Fruit fly (Drosophila melanogaster) whole organism, embryonic: Measurements from ENCODE around the gene dsd.

ENCODE experiments used
- Abd-B ChIP-seq: fragments of 200-800 bp; sonication (Bioruptor generic); optimal IDR thresholded peaks from 2 replicates; lab custom pipeline; 2018; ENCODE audit warnings: missing biosample characterization, mild to moderate bottlenecking, missing genetic modification characterization, moderate library complexity
- CG10209 ChIP-seq: fragments of 200-800 bp; sonication (Bioruptor generic); optimal IDR thresholded peaks from 3 replicates; lab custom pipeline; 2017; ENCODE audit warnings: missing biosample characterization, mild to moderate bottlenecking, missing genetic modification characterization, missing genetic modification reagents
- CG11456 ChIP-seq: fragments of 200-800 bp; sonication (Bioruptor generic); IDR thresholded peaks from 3 replicates; pipeline ENCODE4 v1.3.6; 2022; ENCODE audit warnings: missing biosample characterization, missing genetic modification characterization
- CG12071 ChIP-seq: fragments of 200-800 bp; sonication (Bioruptor generic); optimal IDR thresholded peaks from 3 replicates; lab custom pipeline; 2018; ENCODE audit warnings: missing biosample characterization, mild to moderate bottlenecking, missing genetic modification characterization
- CG12942 ChIP-seq: fragments of 200-800 bp; sonication (Bioruptor generic); optimal IDR thresholded peaks from 3 replicates; lab custom pipeline; 2016; ENCODE audit warnings: missing biosample characterization, missing genetic modification characterization
- CG13775 ChIP-seq: fragments of 200-800 bp; sonication (Bioruptor generic); optimal IDR thresholded peaks from 3 replicates; lab custom pipeline; 2017; ENCODE audit warnings: missing biosample characterization, mild to moderate bottlenecking, missing genetic modification characterization
- CG15514 ChIP-seq: fragments of 200-800 bp; sonication (Bioruptor generic); optimal IDR thresholded peaks from 3 replicates; lab custom pipeline; 2017; ENCODE audit warnings: missing biosample characterization, missing genetic modification characterization, mild to moderate bottlenecking, moderate library complexity, missing genetic modification reagents
- CG17912 ChIP-seq: fragments of 200-800 bp; sonication (Bioruptor generic); optimal IDR thresholded peaks from 2 replicates; lab custom pipeline; 2018; ENCODE audit warnings: missing biosample characterization, mild to moderate bottlenecking, missing genetic modification characterization
- CG30431 ChIP-seq: fragments of 200-800 bp; sonication (Bioruptor generic); optimal IDR thresholded peaks from 2 replicates; lab custom pipeline; 2017; ENCODE audit warnings: missing biosample characterization, missing genetic modification characterization
- CG31365 ChIP-seq: fragments of 200-800 bp; sonication (Bioruptor generic); optimal IDR thresholded peaks from 2 replicates; lab custom pipeline; 2018; ENCODE audit warnings: missing biosample characterization, mild to moderate bottlenecking, missing genetic modification characterization
- CG3163 ChIP-seq: fragments of 200-800 bp; sonication (Bioruptor generic); optimal IDR thresholded peaks from 3 replicates; lab custom pipeline; 2016; ENCODE audit warnings: missing biosample characterization, missing genetic modification characterization
- CG3726 ChIP-seq: fragments of 200-800 bp; sonication (Bioruptor generic); IDR thresholded peaks from 3 replicates; pipeline ENCODE4, ENCODE4 v1.3.6; 2022; ENCODE audit warnings: missing biosample characterization, missing genetic modification characterization
- CG7786 ChIP-seq: fragments of 200-800 bp; sonication (Bioruptor generic); optimal IDR thresholded peaks from 2 replicates; lab custom pipeline; 2016; ENCODE audit warnings: missing biosample characterization, missing genetic modification characterization
- CG7839 ChIP-seq: fragments of 200-800 bp; sonication (Bioruptor generic); optimal IDR thresholded peaks from 3 replicates; lab custom pipeline; 2018; ENCODE audit warnings: missing biosample characterization, mild to moderate bottlenecking, missing genetic modification characterization, moderate library complexity
- CG7963 ChIP-seq: fragments of 200-800 bp; sonication (Bioruptor generic); IDR thresholded peaks from 3 replicates; pipeline ENCODE4 v1.3.6; 2022; ENCODE audit warnings: missing biosample characterization, missing genetic modification characterization; ENCODE audit not compliant: partially characterized antibody
- CG8089 ChIP-seq: fragments of 200-800 bp; sonication (Bioruptor generic); optimal IDR thresholded peaks from 3 replicates; lab custom pipeline; 2016; ENCODE audit warnings: missing biosample characterization, missing genetic modification characterization
- CG8944 ChIP-seq: fragments of 200-800 bp; sonication (Bioruptor generic); optimal IDR thresholded peaks from 3 replicates; lab custom pipeline; 2016; ENCODE audit warnings: missing biosample characterization, missing genetic modification characterization
- CG9932 ChIP-seq: fragments of 200-800 bp; sonication (Bioruptor generic); IDR thresholded peaks from 2 replicates; pipeline ENCODE4 v1.3.6; 2022; ENCODE audit warnings: missing biosample characterization, missing genetic modification characterization
- CTCF ChIP-seq: fragments of 200-800 bp; sonication (Bioruptor generic); optimal IDR thresholded peaks from 2 replicates; lab custom pipeline; 2017; ENCODE audit warnings: missing biosample characterization, mild to moderate bottlenecking, missing genetic modification characterization, moderate library complexity
- Camta ChIP-seq: fragments of 200-800 bp; sonication (Bioruptor generic); optimal IDR thresholded peaks from 2 replicates; lab custom pipeline; 2016; ENCODE audit warnings: missing biosample characterization, missing genetic modification characterization
- Chrac-16 ChIP-seq: fragments of 200-800 bp; sonication (Bioruptor generic); optimal IDR thresholded peaks from 3 replicates; lab custom pipeline; 2016; ENCODE audit warnings: missing biosample characterization, missing genetic modification characterization
- Dip3 ChIP-seq: fragments of 200-800 bp; sonication (Bioruptor generic); optimal IDR thresholded peaks from 3 replicates; lab custom pipeline; 2016; ENCODE audit warnings: missing biosample characterization, missing genetic modification characterization
- Doc2 ChIP-seq: fragments of 200-800 bp; sonication (Bioruptor generic); IDR thresholded peaks from 2 replicates; pipeline ENCODE4 v1.3.6; 2022; ENCODE audit warnings: missing biosample characterization, missing genetic modification characterization
- Dp ChIP-seq: fragments of 200-800 bp; sonication (Bioruptor generic); optimal IDR thresholded peaks from 2 replicates; lab custom pipeline; 2018; ENCODE audit warnings: missing biosample characterization, mild to moderate bottlenecking, missing genetic modification characterization, moderate library complexity
- Ets97D ChIP-seq: fragments of 200-800 bp; sonication (Bioruptor generic); optimal IDR thresholded peaks from 3 replicates; lab custom pipeline; 2016; ENCODE audit warnings: missing biosample characterization, missing genetic modification characterization
- GATAe ChIP-seq: fragments of 200-800 bp; sonication (Bioruptor generic); conservative IDR thresholded peaks from 2 replicates; pipeline ENCODE4 v1.3.6; 2022; ENCODE audit warnings: missing biosample characterization, missing genetic modification characterization
- Hmr ChIP-seq: fragments of 200-800 bp; sonication (Bioruptor generic); optimal IDR thresholded peaks from 3 replicates; lab custom pipeline; 2017; ENCODE audit warnings: mild to moderate bottlenecking, missing biosample characterization, missing genetic modification reagents, missing genetic modification characterization
- Opbp ChIP-seq: fragments of 200-800 bp; sonication (Bioruptor generic); IDR thresholded peaks from 3 replicates; pipeline ENCODE4 v1.3.6; 2022; ENCODE audit warnings: missing biosample characterization, missing genetic modification characterization; ENCODE audit not compliant: partially characterized antibody
- Poxn ChIP-seq: fragments of 200-800 bp; sonication (Bioruptor generic); IDR thresholded peaks from 2 replicates; pipeline ENCODE4 v1.3.6; 2022; ENCODE audit warnings: missing biosample characterization, missing genetic modification characterization
- Ravus ChIP-seq: fragments of 200-800 bp; sonication (Bioruptor generic); IDR thresholded peaks from 2 replicates; pipeline ENCODE4 v1.3.6; 2022; ENCODE audit warnings: missing biosample characterization, missing genetic modification characterization
- Ssrp ChIP-seq: fragments of 200-800 bp; sonication (Bioruptor generic); optimal IDR thresholded peaks from 2 replicates; lab custom pipeline; 2018; ENCODE audit warnings: missing biosample characterization, mild to moderate bottlenecking, missing genetic modification characterization, moderate library complexity
- Tbp ChIP-seq: fragments of >200 bp; optimal IDR thresholded peaks from 2 replicates; lab custom pipeline; 2018; ENCODE audit warnings: missing biosample characterization, missing genetic modification characterization
- ap ChIP-seq: fragments of 200-800 bp; sonication (Bioruptor generic); IDR thresholded peaks from 2 replicates; pipeline ENCODE4 v1.3.6; 2022; ENCODE audit warnings: missing biosample characterization, missing genetic modification characterization
- ara ChIP-seq: fragments of 200-800 bp; sonication (Bioruptor generic); IDR thresholded peaks from 2 replicates; pipeline ENCODE4 v1.3.6; 2022; ENCODE audit warnings: missing biosample characterization, missing genetic modification characterization
- ash1 ChIP-seq: fragments of 200-800 bp; sonication (Bioruptor generic); optimal IDR thresholded peaks from 2 replicates; lab custom pipeline; 2018; ENCODE audit warnings: missing biosample characterization, mild to moderate bottlenecking, missing genetic modification characterization
- bbx ChIP-seq: fragments of 200-800 bp; sonication (Bioruptor generic); IDR thresholded peaks from 2 replicates; pipeline ENCODE4 v1.3.6; 2022; ENCODE audit warnings: missing biosample characterization, missing genetic modification characterization; ENCODE audit not compliant: partially characterized antibody
- cwo ChIP-seq: fragments of 200-800 bp; sonication (Bioruptor generic); optimal IDR thresholded peaks from 3 replicates; lab custom pipeline; 2017; ENCODE audit warnings: missing biosample characterization, missing genetic modification characterization, mild to moderate bottlenecking, moderate library complexity, missing genetic modification reagents
- gcm ChIP-seq: fragments of 200-800 bp; sonication (Bioruptor generic); optimal IDR thresholded peaks from 2 replicates; lab custom pipeline; 2019; ENCODE audit warnings: missing biosample characterization, mild to moderate bottlenecking, missing genetic modification characterization, moderate library complexity
- hkb ChIP-seq, 2 experiments: fragments of 200-800 bp in 1 of 2; fragments of >200 bp in 1 of 2; sonication (Bioruptor generic) in 1 of 2; IDR thresholded peaks in 1 of 2; optimal IDR thresholded peaks in 1 of 2; 2 replicates each; pipeline versions ENCODE4 v1.3.6 to Lab custom; 2017 to 2022; ENCODE audit warnings: missing biosample characterization in 1 of 2, missing genetic modification characterization in 1 of 2
- nom ChIP-seq: fragments of 200-800 bp; sonication (Bioruptor generic); optimal IDR thresholded peaks from 2 replicates; lab custom pipeline; 2017; ENCODE audit warnings: missing biosample characterization, missing genetic modification characterization, mild to moderate bottlenecking, moderate library complexity, missing genetic modification reagents
- onecut ChIP-seq: fragments of 200-800 bp; sonication (Bioruptor generic); IDR thresholded peaks from 2 replicates; pipeline ENCODE4 v1.3.6; 2022; ENCODE audit warnings: missing biosample characterization, missing genetic modification characterization
- pita ChIP-seq: fragments of 200-800 bp; sonication (Bioruptor generic); optimal IDR thresholded peaks from 2 replicates; lab custom pipeline; 2017; ENCODE audit warnings: missing biosample characterization, mild to moderate bottlenecking, missing genetic modification characterization
- ranshi ChIP-seq: fragments of 200-800 bp; sonication (Bioruptor generic); IDR thresholded peaks from 2 replicates; pipeline ENCODE4 v1.3.6; 2022; ENCODE audit warnings: missing biosample characterization, missing genetic modification characterization
- row ChIP-seq: fragments of 200-800 bp; sonication (Bioruptor generic); IDR thresholded peaks from 3 replicates; pipeline ENCODE4 v1.3.6; 2022; ENCODE audit warnings: missing biosample characterization, missing genetic modification characterization
- sd ChIP-seq: fragments of 200-800 bp; sonication (Bioruptor generic); optimal IDR thresholded peaks from 3 replicates; lab custom pipeline; 2018; ENCODE audit warnings: missing biosample characterization, mild to moderate bottlenecking, missing genetic modification characterization, moderate library complexity
- sima ChIP-seq: fragments of 200-800 bp; sonication (Bioruptor generic); optimal IDR thresholded peaks from 2 replicates; lab custom pipeline; 2016; ENCODE audit warnings: missing biosample characterization, missing genetic modification characterization
- sqz ChIP-seq: fragments of 200-800 bp; sonication (Bioruptor generic); optimal IDR thresholded peaks from 3 replicates; lab custom pipeline; 2018; ENCODE audit warnings: missing biosample characterization, mild to moderate bottlenecking, missing genetic modification characterization
- vnd ChIP-seq: fragments of 200-800 bp; sonication (Bioruptor generic); IDR thresholded peaks from 3 replicates; pipeline ENCODE4 v1.3.6; 2022; ENCODE audit warnings: missing biosample characterization, missing genetic modification characterization; ENCODE audit not compliant: partially characterized antibody

The dsd gene

dm6 chr3R:27652156-27652810 lies 45.1 kb upstream of the dsd start, which contains the start of gene RpS10a (continued):
- TF ChIP-seq sqz (GFP tag; lab: Kevin White, UChicago) = peak; percentile 45
- no peak for TF ChIP-seq ranshi (GFP tag; lab: Robert Waterston, UW)
- no peak for TF ChIP-seq CG30431 (GFP tag; lab: Kevin White, UChicago)
- TF ChIP-seq CG15514 (GFP tag; lab: Kevin White, UChicago) = peak; percentile 17
- no peak for TF ChIP-seq Tbp (GFP tag; lab: Kevin White, UChicago)
- TF ChIP-seq Ravus (GFP tag; lab: Robert Waterston, UW) = no peak
- peak; percentile 91 for TF ChIP-seq onecut (GFP tag; lab: Robert Waterston, UW)
- no peak for TF ChIP-seq vnd
- peak; percentile 92 for TF ChIP-seq sd (tag; lab: Kevin White, UChicago)
- TF ChIP-seq CG11456 = no peak
- peak; percentile 57; the same call in 2 of the 3 replicates for TF ChIP-seq Opbp (GFP tag; lab: Robert Waterston, UW)
- no peak for TF ChIP-seq CG10209 (GFP tag; lab: Kevin White, UChicago)
- TF ChIP-seq ara = no peak
- TF ChIP-seq bbx (GFP tag; lab: Robert Waterston, UW) = peak; percentile 87
- TF ChIP-seq CG9932 (GFP tag; lab: Robert Waterston, UW) = 0 out of 2 replicates have a peak, but pooled peaks have one; percentile 5
- TF ChIP-seq, all 482 proteins: peak for 29

DNA sequence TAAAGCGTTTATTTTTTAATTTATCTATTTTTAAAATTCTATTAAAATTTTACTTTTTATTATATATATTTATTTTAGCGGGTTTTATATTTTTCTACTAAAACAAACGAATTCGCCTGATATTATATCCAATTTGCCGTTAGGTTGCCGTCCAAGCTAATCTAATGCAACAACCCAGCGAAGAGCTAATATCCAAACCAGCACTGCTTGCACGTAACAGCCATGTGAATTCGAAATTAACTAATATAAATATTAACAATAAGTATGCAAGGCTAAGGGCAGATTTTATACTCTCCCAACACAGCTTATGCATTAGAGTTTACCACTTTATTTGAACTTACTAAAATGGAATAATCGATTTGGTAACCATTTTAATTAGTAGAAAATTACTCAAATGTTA lies 44.5 kb upstream of the dsd start:
- no peak for TF ChIP-seq CG7839 (tag; lab: Kevin White, UChicago)
- no peak for TF ChIP-seq Chrac-16
- no peak for TF ChIP-seq Dip3
- no peak for TF ChIP-seq Poxn (GFP tag; lab: Robert Waterston, UW)
- no peak for TF ChIP-seq ash1 (GFP tag; lab: Kevin White, UChicago)
- TF ChIP-seq gcm (GFP tag; lab: Kevin White, UChicago) = no peak
- no peak for TF ChIP-seq sqz (GFP tag; lab: Kevin White, UChicago)
- TF ChIP-seq Opbp (GFP tag; lab: Robert Waterston, UW) = peak; percentile 32; the same call in 1 of the 3 replicates
- no peak for TF ChIP-seq CG8944
- no peak for TF ChIP-seq hkb (optimal IDR thresholded peaks at IDR 0.05; lab: Kevin White, UChicago)
- no peak for TF ChIP-seq hkb (GFP tag; IDR thresholded peaks at IDR 0.05; lab: Robert Waterston, UW)
- TF ChIP-seq CG7786 = no peak
- no peak for TF ChIP-seq Hmr
- TF ChIP-seq CG12942 = no peak
- no peak for TF ChIP-seq ap (GFP tag; lab: Robert Waterston, UW)
- no peak for TF ChIP-seq CG13775 (GFP tag; lab: Kevin White, UChicago)
- no peak for TF ChIP-seq Ravus (GFP tag; lab: Robert Waterston, UW)
- TF ChIP-seq Camta (GFP tag; lab: Kevin White, UChicago) = no peak
- peak; percentile 95 for TF ChIP-seq CG31365 (tag; lab: Kevin White, UChicago)
- no peak for TF ChIP-seq CG3163 (GFP tag; lab: Kevin White, UChicago)
- TF ChIP-seq Dp (GFP tag; lab: Kevin White, UChicago) = peak; percentile 16
- no peak for TF ChIP-seq nom
- TF ChIP-seq CTCF = peak; percentile 63
- TF ChIP-seq CG3726 (GFP tag; lab: Robert Waterston, UW) = no peak
- no peak for TF ChIP-seq sima
- no peak for TF ChIP-seq CG8089 (GFP tag; lab: Kevin White, UChicago)
- TF ChIP-seq row (GFP tag; lab: Robert Waterston, UW) = no peak
- TF ChIP-seq pita (GFP tag; lab: Kevin White, UChicago) = peak; percentile 75
- TF ChIP-seq CG7963 (GFP tag; lab: Robert Waterston, UW) = no peak
- no peak for TF ChIP-seq CG12071 (GFP tag; lab: Kevin White, UChicago)
- TF ChIP-seq Ssrp (tag; lab: Kevin White, UChicago) = no peak
- TF ChIP-seq Abd-B (GFP tag; lab: Kevin White, UChicago) = no peak
- no peak for TF ChIP-seq CG17912
- TF ChIP-seq Ets97D (GFP tag; lab: Kevin White, UChicago) = no peak
- no peak for TF ChIP-seq GATAe (GFP tag; lab: Robert Waterston, UW)
- no peak for TF ChIP-seq cwo (GFP tag; lab: Kevin White, UChicago)
- TF ChIP-seq Doc2 (GFP tag; lab: Robert Waterston, UW) = no peak
